Worm (Caenorhabditis elegans): ENCODE data around the gene F55G1.15.

F55G1.15 gene

DNA sequence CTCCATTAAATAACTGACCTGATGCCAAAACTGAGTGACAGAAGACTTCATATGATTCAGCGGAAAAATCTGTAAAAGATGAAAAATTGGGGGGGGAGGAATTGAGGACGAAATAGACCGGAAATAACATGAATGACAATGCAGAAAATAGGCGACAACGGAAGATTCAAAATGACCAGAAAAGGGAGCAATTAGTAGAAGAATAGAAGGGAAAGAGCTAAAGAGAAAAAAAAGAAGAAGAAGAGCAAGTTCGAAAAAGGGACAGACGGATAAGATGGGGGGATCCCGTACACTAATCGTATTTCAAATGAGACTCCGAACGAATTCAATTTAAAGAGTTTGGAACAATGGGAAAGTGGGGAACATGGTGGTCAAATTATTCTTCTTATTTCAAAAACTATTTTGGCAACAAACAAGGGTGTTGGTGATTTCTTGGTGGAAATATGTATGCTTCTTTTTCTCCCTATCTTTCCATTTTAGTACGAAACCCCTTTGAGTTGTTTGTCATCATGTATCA is 41.3 kb upstream of the F55G1.15 start, which contains the start of gene R05G6.10:
Gene R05G6.10, minus strand, starts transcription at position 51 of the 517 bp plus-strand sequence.
- TF ChIP-seq ceh-43 (GFP tag; optimal IDR thresholded peaks at IDR 0.05) = no peak
- peak; percentile 95 for TF ChIP-seq ces-1 (GFP tag; optimal IDR thresholded peaks at IDR 0.05)

DNA sequence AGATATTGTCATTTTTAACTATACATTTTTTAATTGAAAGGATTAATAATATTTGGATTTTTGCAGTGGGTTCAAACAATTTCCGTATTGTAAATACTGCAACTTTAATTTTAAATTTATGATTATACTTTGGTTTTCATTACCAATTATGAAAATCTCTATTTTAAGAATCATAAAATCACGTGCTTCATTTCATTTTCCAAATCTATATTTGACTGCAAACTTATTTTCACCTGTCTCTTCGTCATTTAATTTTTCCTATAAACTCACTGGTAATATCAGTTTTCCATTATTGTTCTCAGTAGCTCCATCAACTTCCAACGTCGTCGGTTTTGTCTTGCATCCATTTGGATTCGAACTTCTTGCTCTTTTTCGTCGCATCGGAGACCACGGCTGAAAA is 31.1 kb upstream of the F55G1.15 start, which contains the start of gene R05G6.1:
Gene R05G6.1, plus strand, starts transcription at position 301 of the 400 bp plus-strand sequence.
- TF ChIP-seq mls-2 (tag; optimal IDR thresholded peaks at IDR 0.05) (no peak), ceh-39 (tag; optimal IDR thresholded peaks at IDR 0.05) (no peak), unc-62 (GFP tag; optimal IDR thresholded peaks at IDR 0.05) (no peak), ceh-83 (GFP tag; optimal IDR thresholded peaks at IDR 0.05) (no peak), hlh-1 (tag; optimal IDR thresholded peaks at IDR 0.05) (no peak), cnd-1 (tag; optimal IDR thresholded peaks at IDR 0.05) (no peak), snpc-4 (tag; optimal IDR thresholded peaks at IDR 0.05) (no peak), blmp-1 (tag; optimal IDR thresholded peaks at IDR 0.05) (no peak), lin-13 (tag; optimal IDR thresholded peaks at IDR 0.05) (no peak), mab-5 (tag; optimal IDR thresholded peaks at IDR 0.05) (no peak), drap-1 (GFP tag; optimal IDR thresholded peaks at IDR 0.05) (no peak), tbx-8 (GFP tag; optimal IDR thresholded peaks at IDR 0.05) (no peak), elt-1 (tag; optimal IDR thresholded peaks at IDR 0.05; ENCODE audit: borderline replicate concordance, insufficient read depth) (no peak), ztf-11 (tag; optimal IDR thresholded peaks at IDR 0.05) (no peak), ceh-43 (GFP tag; optimal IDR thresholded peaks at IDR 0.05) (no peak)

- TF ChIP-seq ham-2 (GFP tag; optimal IDR thresholded peaks at IDR 0.05) = no peak
- no peak for TF ChIP-seq mab-5 (tag; optimal IDR thresholded peaks at IDR 0.05)
- TF ChIP-seq lsy-2 (tag; optimal IDR thresholded peaks at IDR 0.05) = no peak
- TF ChIP-seq mls-2 (tag; optimal IDR thresholded peaks at IDR 0.05) = no peak
- TF ChIP-seq hlh-1 (tag; optimal IDR thresholded peaks at IDR 0.05) = no peak
- no peak for TF ChIP-seq cnd-1 (tag; optimal IDR thresholded peaks at IDR 0.05)
- TF ChIP-seq nhr-237 (tag; optimal IDR thresholded peaks at IDR 0.05) = no peak
- no peak for TF ChIP-seq ceh-43 (GFP tag; optimal IDR thresholded peaks at IDR 0.05)
- no peak for TF ChIP-seq snpc-4 (tag; optimal IDR thresholded peaks at IDR 0.05)
- TF ChIP-seq nhr-12 (tag; optimal IDR thresholded peaks at IDR 0.05) = no peak
- TF ChIP-seq sptf-1 (tag; optimal IDR thresholded peaks at IDR 0.05) = no peak
- TF ChIP-seq blmp-1 (tag; optimal IDR thresholded peaks at IDR 0.05) = no peak
- TF ChIP-seq unc-39 (tag; optimal IDR thresholded peaks at IDR 0.05) = no peak
- no peak for TF ChIP-seq tbx-8 (GFP tag; optimal IDR thresholded peaks at IDR 0.05)
- TF ChIP-seq elt-1 (tag; optimal IDR thresholded peaks at IDR 0.05; ENCODE audit: borderline replicate concordance, insufficient read depth) = no peak
Observed at ce11 chrIV:7530226-7531070, 29.2 kb upstream of the F55G1.15 start.

ce11 chrIV:7523744-7524143 is 22.5 kb upstream of the F55G1.15 start:
- TF ChIP-seq M03D4.4 (tag; optimal IDR thresholded peaks at IDR 0.05) (no peak), pha-4 (tag; optimal IDR thresholded peaks at IDR 0.05) (peak; percentile 51)

ce11 chrIV:7521591-7521990 is 20.4 kb upstream of the F55G1.15 start:
- TF ChIP-seq mep-1 (tag; optimal IDR thresholded peaks at IDR 0.05) = no peak
- peak; percentile 43 for TF ChIP-seq mls-2 (tag; optimal IDR thresholded peaks at IDR 0.05)
- peak; percentile 50 for TF ChIP-seq elt-1 (tag; optimal IDR thresholded peaks at IDR 0.05; ENCODE audit: borderline replicate concordance, insufficient read depth)
- TF ChIP-seq nhr-12 (tag; optimal IDR thresholded peaks at IDR 0.05) = no peak

- no peak for TF ChIP-seq blmp-1 (tag; optimal IDR thresholded peaks at IDR 0.05)
- no peak for TF ChIP-seq nhr-237 (tag; optimal IDR thresholded peaks at IDR 0.05)
- no peak for TF ChIP-seq unc-62 (GFP tag; optimal IDR thresholded peaks at IDR 0.05)
- TF ChIP-seq pha-4 (tag; optimal IDR thresholded peaks at IDR 0.05) = no peak
- TF ChIP-seq ces-1 (GFP tag; optimal IDR thresholded peaks at IDR 0.05) = no peak
- TF ChIP-seq unc-39 (tag; optimal IDR thresholded peaks at IDR 0.05) = no peak
- TF ChIP-seq nhr-28 (tag; optimal IDR thresholded peaks at IDR 0.05) = no peak
- no peak for TF ChIP-seq ztf-11 (tag; optimal IDR thresholded peaks at IDR 0.05)
Observed at ce11 chrIV:7520841-7521240, 19.6 kb upstream of the F55G1.15 start.

Measured in whole organism, mixed stage, embryonic.